Worm (Caenorhabditis elegans): ENCODE results near the gene zig-10.

- TF ChIP-seq him-1 (tag; optimal IDR thresholded peaks at IDR 0.05) (no peak), K12H6.12 (tag; optimal IDR thresholded peaks at IDR 0.05) (no peak)
These were observed 24.3 kb downstream of the zig-10 start, which contains the start of gene K03H9.3 for ce11 chrII:6422812-6423211.
